Worm (Caenorhabditis elegans): Measurements from ENCODE around the gene ttr-19.

ce11 chrV:10178166-10178565 lies 49.1 kb downstream of the ttr-19 start:
- no peak for TF ChIP-seq ztf-11 (tag; optimal IDR thresholded peaks at IDR 0.05)
- TF ChIP-seq M03D4.4 (tag; optimal IDR thresholded peaks at IDR 0.05), result no peak
- TF ChIP-seq pha-4 (tag; optimal IDR thresholded peaks at IDR 0.05), result no peak
- peak; percentile 62 for TF ChIP-seq mep-1 (tag; optimal IDR thresholded peaks at IDR 0.05)
- TF ChIP-seq unc-62 (GFP tag; optimal IDR thresholded peaks at IDR 0.05), result no peak
